Worm (Caenorhabditis elegans) whole organism, L4 larva: Measurements from ENCODE around the gene srxa-6.
A peak's percentile ranks its signal among the peaks of the same experiment; 100 is the strongest.

Experiments
- dve-1 ChIP-seq: sonication (generic microtip); optimal IDR thresholded peaks from 2 replicates; lab custom pipeline; 2017; ENCODE audit warnings: antibody characterized with exemption, mild to moderate bottlenecking, missing genetic modification characterization, missing compliant biosample characterization; ENCODE audit not compliant: insufficient read depth
- egl-27 ChIP-seq: sonication (generic microtip); optimal IDR thresholded peaks from 3 replicates; lab custom pipeline; 2017; ENCODE audit warnings: missing biosample characterization, missing genetic modification reagents, missing genetic modification characterization
- pqm-1 ChIP-seq: sonication (generic microtip); optimal IDR thresholded peaks from 2 replicates; lab custom pipeline; 2017; ENCODE audit warnings: missing biosample characterization, missing genetic modification characterization
- sdz-12 ChIP-seq: fragments of 200-800 bp; sonication (Bioruptor generic); optimal IDR thresholded peaks from 2 replicates; lab custom pipeline; 2018; ENCODE audit warnings: mild to moderate bottlenecking, missing genetic modification characterization, missing compliant biosample characterization
- snpc-4 ChIP-seq: fragments of 150-350 bp; optimal IDR thresholded peaks from 2 replicates; lab custom pipeline; 2014; ENCODE audit warnings: missing biosample characterization, missing genetic modification characterization
- zip-2 ChIP-seq: fragments of 150-350 bp; optimal IDR thresholded peaks from 2 replicates; lab custom pipeline; 2014; ENCODE audit warnings: missing biosample characterization, missing genetic modification characterization

ce11 chrV:20752609-20753102 lies 17.9 kb downstream of the srxa-6 start, which contains the start of gene pha-4:
- no peak for TF ChIP-seq zip-2 (tag; lab: Kevin White, UChicago)
- TF ChIP-seq dve-1 (tag; lab: Kevin White, UChicago) = peak; percentile 79
- no peak for TF ChIP-seq egl-27
- TF ChIP-seq pqm-1 = peak; percentile 59
- no peak for TF ChIP-seq snpc-4 (tag; lab: Kevin White, UChicago)
- no peak for TF ChIP-seq sdz-12 (GFP tag; lab: Kevin White, UChicago)
